Fruit fly (Drosophila melanogaster) whole organism, embryonic: Measurements from ENCODE around the gene CG17270.

ENCODE experiments used
- CG10267 ChIP-seq: fragments of 200-800 bp; sonication (Bioruptor generic); optimal IDR thresholded peaks from 2 replicates; lab custom pipeline; 2018; ENCODE audit warnings: missing biosample characterization, mild to moderate bottlenecking, missing genetic modification characterization, moderate library complexity
- CG12659 ChIP-seq: fragments of 200-800 bp; sonication (Bioruptor generic); optimal IDR thresholded peaks from 3 replicates; lab custom pipeline; 2017; ENCODE audit warnings: mild to moderate bottlenecking, missing biosample characterization, missing genetic modification reagents, missing genetic modification characterization
- CG12769 ChIP-seq: fragments of 200-800 bp; sonication (Bioruptor generic); optimal IDR thresholded peaks from 2 replicates; lab custom pipeline; 2019; ENCODE audit warnings: missing biosample characterization, mild to moderate bottlenecking, missing genetic modification characterization, moderate library complexity
- CG13287 ChIP-seq: fragments of 200-800 bp; sonication (Bioruptor generic); IDR thresholded peaks from 2 replicates; pipeline ENCODE4 v1.3.6; 2022; ENCODE audit warnings: missing biosample characterization, missing genetic modification characterization; ENCODE audit not compliant: partially characterized antibody
- CG13624 ChIP-seq: fragments of 200-800 bp; sonication (Bioruptor generic); optimal IDR thresholded peaks from 2 replicates; lab custom pipeline; 2016; ENCODE audit warnings: missing biosample characterization, missing genetic modification characterization
- CG15514 ChIP-seq: fragments of 200-800 bp; sonication (Bioruptor generic); optimal IDR thresholded peaks from 3 replicates; lab custom pipeline; 2017; ENCODE audit warnings: missing biosample characterization, missing genetic modification characterization, mild to moderate bottlenecking, moderate library complexity, missing genetic modification reagents
- CG1603 ChIP-seq: fragments of 200-800 bp; sonication (Bioruptor generic); optimal IDR thresholded peaks from 2 replicates; lab custom pipeline; 2019; ENCODE audit warnings: missing biosample characterization, mild to moderate bottlenecking, missing genetic modification characterization, moderate library complexity
- CG17186 ChIP-seq: fragments of 200-800 bp; sonication (Bioruptor generic); optimal IDR thresholded peaks from 3 replicates; lab custom pipeline; 2017; ENCODE audit warnings: missing biosample characterization, missing genetic modification reagents, missing genetic modification characterization
- CG17829 ChIP-seq: fragments of 200-800 bp; optimal IDR thresholded peaks from 2 replicates; lab custom pipeline; 2019; ENCODE audit warnings: missing biosample characterization, mild to moderate bottlenecking, missing genetic modification characterization, moderate library complexity
- CG2116 ChIP-seq: fragments of 200-800 bp; sonication (Bioruptor generic); optimal IDR thresholded peaks from 3 replicates; lab custom pipeline; 2018; ENCODE audit warnings: missing biosample characterization, mild to moderate bottlenecking, missing genetic modification characterization
- CG4854 ChIP-seq: fragments of 200-800 bp; sonication (Bioruptor generic); optimal IDR thresholded peaks from 2 replicates; lab custom pipeline; 2016; ENCODE audit warnings: missing biosample characterization, missing genetic modification characterization, inconsistent platforms
- CG6254 ChIP-seq: fragments of 200-800 bp; sonication (Bioruptor generic); optimal IDR thresholded peaks from 3 replicates; lab custom pipeline; 2017; ENCODE audit warnings: mild to moderate bottlenecking, missing biosample characterization, missing genetic modification reagents, missing genetic modification characterization
- CG6813 ChIP-seq: fragments of 200-800 bp; sonication (Bioruptor generic); optimal IDR thresholded peaks from 2 replicates; lab custom pipeline; 2017; ENCODE audit warnings: missing biosample characterization, missing genetic modification characterization, mild to moderate bottlenecking, moderate library complexity, missing genetic modification reagents
- CG6854 ChIP-seq: fragments of 200-800 bp; sonication (Bioruptor generic); optimal IDR thresholded peaks from 3 replicates; lab custom pipeline; 2017; ENCODE audit warnings: missing biosample characterization, mild to moderate bottlenecking, missing genetic modification characterization
- CG8290 ChIP-seq, 3 experiments: fragments of 200-800 bp; sonication (Bioruptor generic); optimal IDR thresholded peaks; 2 replicates each; lab custom pipeline; 2016 to 2019; ENCODE audit warnings: missing biosample characterization in 3 of 3, missing genetic modification characterization in 3 of 3, mild to moderate bottlenecking in 2 of 3, moderate library complexity in 1 of 3
- CG9797 ChIP-seq: fragments of 200-800 bp; sonication (Bioruptor generic); optimal IDR thresholded peaks from 3 replicates; lab custom pipeline; 2018; ENCODE audit warnings: missing biosample characterization, mild to moderate bottlenecking, missing genetic modification characterization
- CoRest ChIP-seq: fragments of 200-800 bp; sonication (Bioruptor generic); optimal IDR thresholded peaks from 3 replicates; lab custom pipeline; 2018; ENCODE audit warnings: missing biosample characterization, mild to moderate bottlenecking, missing genetic modification characterization, moderate library complexity
- Deaf1 ChIP-seq: fragments of 200-800 bp; optimal IDR thresholded peaks from 3 replicates; lab custom pipeline; 2019; ENCODE audit warnings: missing biosample characterization, mild to moderate bottlenecking, missing genetic modification characterization, moderate library complexity
- Dp ChIP-seq: fragments of 200-800 bp; sonication (Bioruptor generic); optimal IDR thresholded peaks from 2 replicates; lab custom pipeline; 2018; ENCODE audit warnings: missing biosample characterization, mild to moderate bottlenecking, missing genetic modification characterization, moderate library complexity
- E2f2 ChIP-seq: fragments of 200-800 bp; sonication (Bioruptor generic); IDR thresholded peaks from 2 replicates; pipeline ENCODE4 v1.3.6; 2022; ENCODE audit warnings: missing biosample characterization, missing genetic modification characterization
- Elba2 ChIP-seq: fragments of 200-800 bp; sonication (Bioruptor generic); optimal IDR thresholded peaks from 3 replicates; lab custom pipeline; 2016; ENCODE audit warnings: missing biosample characterization, missing genetic modification characterization
- Ets97D ChIP-seq: fragments of 200-800 bp; sonication (Bioruptor generic); optimal IDR thresholded peaks from 3 replicates; lab custom pipeline; 2016; ENCODE audit warnings: missing biosample characterization, missing genetic modification characterization
- Jarid2 ChIP-seq: fragments of 200-800 bp; sonication (Bioruptor generic); optimal IDR thresholded peaks from 3 replicates; lab custom pipeline; 2017; ENCODE audit warnings: mild to moderate bottlenecking, missing biosample characterization, missing genetic modification reagents, missing genetic modification characterization
- MBD-R2 ChIP-seq: fragments of 200-800 bp; sonication (Bioruptor generic); IDR thresholded peaks from 2 replicates; pipeline ENCODE4 v1.3.6; 2022; ENCODE audit warnings: missing biosample characterization, missing genetic modification characterization
- Myb ChIP-seq: fragments of 200-800 bp; sonication (Bioruptor generic); optimal IDR thresholded peaks from 2 replicates; lab custom pipeline; 2016; ENCODE audit warnings: missing biosample characterization, missing genetic modification characterization
- Neu2 ChIP-seq: fragments of 200-800 bp; sonication (Bioruptor generic); optimal IDR thresholded peaks from 3 replicates; lab custom pipeline; 2016; ENCODE audit warnings: missing biosample characterization, missing genetic modification characterization, borderline replicate concordance
- Nf-YB ChIP-seq: fragments of 200-800 bp; sonication (Bioruptor generic); optimal IDR thresholded peaks from 3 replicates; lab custom pipeline; 2019; ENCODE audit warnings: missing biosample characterization, mild to moderate bottlenecking, missing genetic modification characterization, moderate library complexity
- Pdp1 ChIP-seq, 2 experiments: fragments of 200-800 bp; sonication (Bioruptor generic); optimal IDR thresholded peaks; 3 replicates each; lab custom pipeline; 2016; ENCODE audit warnings: missing biosample characterization in 2 of 2, missing genetic modification characterization in 2 of 2, mild to moderate bottlenecking in 1 of 2, moderate library complexity in 1 of 2
- Sry-δ ChIP-seq: fragments of 200-800 bp; sonication (Bioruptor generic); optimal IDR thresholded peaks from 2 replicates; lab custom pipeline; 2016; ENCODE audit warnings: missing biosample characterization, missing genetic modification characterization
- YL-1 ChIP-seq: fragments of 200-800 bp; sonication (Bioruptor generic); optimal IDR thresholded peaks from 3 replicates; lab custom pipeline; 2017; ENCODE audit warnings: missing biosample characterization, mild to moderate bottlenecking, missing genetic modification characterization
- ara ChIP-seq: fragments of 200-800 bp; sonication (Bioruptor generic); IDR thresholded peaks from 2 replicates; pipeline ENCODE4 v1.3.6; 2022; ENCODE audit warnings: missing biosample characterization, missing genetic modification characterization
- chinmo ChIP-seq: fragments of 200-800 bp; sonication (Bioruptor generic); IDR thresholded peaks from 4 replicates; pipeline ENCODE4 v1.3.6; 2022; ENCODE audit warnings: missing biosample characterization, missing genetic modification characterization; ENCODE audit not compliant: partially characterized antibody
- dysf ChIP-seq: fragments of 200-800 bp; sonication (Bioruptor generic); IDR thresholded peaks from 3 replicates; pipeline ENCODE4 v1.3.6; 2022; ENCODE audit warnings: missing biosample characterization, missing genetic modification characterization
- fd102C ChIP-seq: fragments of 200-800 bp; sonication (Bioruptor generic); optimal IDR thresholded peaks from 2 replicates; lab custom pipeline; 2018; ENCODE audit warnings: missing biosample characterization, mild to moderate bottlenecking, missing genetic modification characterization, moderate library complexity
- fru ChIP-seq: fragments of >200 bp; optimal IDR thresholded peaks from 2 replicates; lab custom pipeline; 2017
- gem ChIP-seq: fragments of 200-800 bp; sonication (Bioruptor generic); optimal IDR thresholded peaks from 2 replicates; lab custom pipeline; 2019; ENCODE audit warnings: missing biosample characterization, mild to moderate bottlenecking, missing genetic modification characterization, moderate library complexity
- ind ChIP-seq: fragments of 200-800 bp; sonication (Bioruptor generic); optimal IDR thresholded peaks from 3 replicates; lab custom pipeline; 2016; ENCODE audit warnings: missing biosample characterization, missing genetic modification characterization
- kah ChIP-seq: fragments of 200-800 bp; sonication (Bioruptor generic); optimal IDR thresholded peaks from 2 replicates; lab custom pipeline; 2018; ENCODE audit warnings: missing biosample characterization, mild to moderate bottlenecking, missing genetic modification characterization
- odd ChIP-seq: fragments of 200-800 bp; sonication (Bioruptor generic); optimal IDR thresholded peaks from 2 replicates; lab custom pipeline; 2017; ENCODE audit warnings: missing biosample characterization, mild to moderate bottlenecking, missing genetic modification characterization
- pzg ChIP-seq: fragments of 200-800 bp; sonication (Bioruptor generic); optimal IDR thresholded peaks from 3 replicates; lab custom pipeline; 2018; ENCODE audit warnings: missing biosample characterization, mild to moderate bottlenecking, missing genetic modification characterization, moderate library complexity
- repo ChIP-seq: fragments of 200-800 bp; sonication (Bioruptor generic); optimal IDR thresholded peaks from 2 replicates; lab custom pipeline; 2016; ENCODE audit warnings: missing biosample characterization, missing genetic modification characterization
- row ChIP-seq: fragments of 200-800 bp; sonication (Bioruptor generic); IDR thresholded peaks from 3 replicates; pipeline ENCODE4 v1.3.6; 2022; ENCODE audit warnings: missing biosample characterization, missing genetic modification characterization
- scrt ChIP-seq: fragments of 200-800 bp; sonication (Bioruptor generic); optimal IDR thresholded peaks from 2 replicates; lab custom pipeline; 2018; ENCODE audit warnings: missing biosample characterization, mild to moderate bottlenecking, missing genetic modification characterization, moderate library complexity
- sens ChIP-seq: fragments of 200-800 bp; sonication (Bioruptor generic); peaks from one replicate; lab custom pipeline; 2016; ENCODE audit warnings: missing biosample characterization, missing genetic modification characterization
- sug ChIP-seq: fragments of 200-800 bp; optimal IDR thresholded peaks from 2 replicates; lab custom pipeline; 2019; ENCODE audit warnings: missing biosample characterization, mild to moderate bottlenecking, missing genetic modification characterization, moderate library complexity
- vvl ChIP-seq: fragments of 200-800 bp; sonication (Bioruptor generic); IDR thresholded peaks from 2 replicates; pipeline ENCODE4 v1.3.6; 2022; ENCODE audit warnings: missing biosample characterization, missing genetic modification characterization
- zen ChIP-seq: fragments of 200-800 bp; sonication (Bioruptor generic); optimal IDR thresholded peaks from 3 replicates; lab custom pipeline; 2018; ENCODE audit warnings: missing biosample characterization, mild to moderate bottlenecking, missing genetic modification characterization, moderate library complexity

Gene CG17270

dm6 chr3R:20823704-20824454 lies 5.2 kb upstream of the CG17270 start, which contains the start of gene CG17272 (continued):
- TF ChIP-seq Sry-δ (GFP tag; lab: Kevin White, UChicago) (peak; percentile 4), CG9797 (GFP tag; lab: Kevin White, UChicago) (peak; percentile 76), CG13287 (GFP tag; lab: Robert Waterston, UW) (peak; percentile 34; the same call in 1 of the 2 replicates), CG15514 (GFP tag; lab: Kevin White, UChicago) (peak; percentile 50), scrt (GFP tag; lab: Kevin White, UChicago) (peak; percentile 83), dysf (GFP tag; lab: Robert Waterston, UW) (no peak), E2f2 (GFP tag; lab: Robert Waterston, UW) (peak; percentile 71), CG12769 (peak; percentile 44), fru (no peak), CG13624 (GFP tag; lab: Kevin White, UChicago) (peak; percentile 17), CoRest (tag; lab: Kevin White, UChicago) (peak; percentile 70), Elba2 (GFP tag; lab: Kevin White, UChicago) (peak; percentile 43), odd (GFP tag; lab: Kevin White, UChicago) (no peak), kah (GFP tag; lab: Kevin White, UChicago) (peak; percentile 97), CG17829 (peak; percentile 9), repo (GFP tag; lab: Kevin White, UChicago) (no peak), fd102C (GFP tag; lab: Kevin White, UChicago) (no peak), YL-1 (GFP tag; lab: Kevin White, UChicago) (peak; percentile 39), chinmo (GFP tag; lab: Robert Waterston, UW) (no peak), CG6254 (GFP tag; lab: Kevin White, UChicago) (peak; percentile 63), Ets97D (GFP tag; lab: Kevin White, UChicago) (peak; percentile 48), CG12659 (GFP tag; lab: Kevin White, UChicago) (peak; percentile 14), gem (peak; percentile 3), Pdp1 (GFP tag; optimal IDR thresholded peaks at IDR 0.05; lab: Kevin White, UChicago) (peak in 1 of 2 experiments; percentile 34), CG6854 (GFP tag; lab: Kevin White, UChicago) (no peak), CG4854 (GFP tag; lab: Kevin White, UChicago) (no peak), CG6813 (GFP tag; lab: Kevin White, UChicago) (no peak), Nf-YB (GFP tag; lab: Kevin White, UChicago) (no peak), CG10267 (peak; percentile 31), Dp (GFP tag; lab: Kevin White, UChicago) (peak; percentile 57), CG8290 (GFP tag; optimal IDR thresholded peaks at IDR 0.05; lab: Kevin White, UChicago) (peak; percentile 15), CG8290 (tag; optimal IDR thresholded peaks at IDR 0.05; lab: Kevin White, UChicago) (peak in 1 of 2 experiments; percentile 28), vvl (no peak), CG1603 (tag; lab: Kevin White, UChicago) (peak; percentile 37), CG2116 (GFP tag; lab: Kevin White, UChicago) (peak; percentile 32), row (GFP tag; lab: Robert Waterston, UW) (peak; percentile 48; the same call in 1 of the 3 replicates), ara (GFP tag; lab: Robert Waterston, UW) (no peak), pzg (peak; percentile 58), Myb (GFP tag; lab: Kevin White, UChicago) (peak; percentile 48), zen (tag; lab: Kevin White, UChicago) (peak; percentile 35), CG17186 (peak; percentile 22), sens (peak; percentile 92), sug (peak; percentile 71), ind (no peak), MBD-R2 (GFP tag; lab: Robert Waterston, UW) (peak; percentile 49), Jarid2 (GFP tag; lab: Kevin White, UChicago) (no peak), Deaf1 (tag; lab: Kevin White, UChicago) (no peak), Neu2 (no peak)
